Fruit fly (Drosophila melanogaster) whole organism, adult: ENCODE measurements around the gene CG11151.

Experiments used
- CG12768 ChIP-seq: fragments of 200-800 bp; sonication (Bioruptor generic); optimal IDR thresholded peaks from 2 replicates; lab custom pipeline; 2017; ENCODE audit warnings: missing biosample characterization, missing genetic modification characterization, mild to moderate bottlenecking, moderate library complexity, missing genetic modification reagents
- CG7045 ChIP-seq: fragments of 200-800 bp; sonication (Bioruptor generic); optimal IDR thresholded peaks from 2 replicates; lab custom pipeline; 2017; ENCODE audit warnings: missing biosample characterization, mild to moderate bottlenecking, missing genetic modification characterization
- Clk ChIP-seq: fragments of 200-800 bp; sonication (Bioruptor generic); optimal IDR thresholded peaks from 2 replicates; lab custom pipeline; 2017; ENCODE audit warnings: missing biosample characterization, missing genetic modification characterization
- Crg-1 ChIP-seq: fragments of 200-800 bp; sonication (Bioruptor generic); optimal IDR thresholded peaks from 2 replicates; lab custom pipeline; 2016; ENCODE audit warnings: missing biosample characterization, missing genetic modification characterization
- cic ChIP-seq: fragments of 200-800 bp; sonication (Bioruptor generic); optimal IDR thresholded peaks from 2 replicates; lab custom pipeline; 2017; ENCODE audit warnings: missing biosample characterization, mild to moderate bottlenecking, missing genetic modification characterization, moderate library complexity
- kay ChIP-seq: fragments of 200-800 bp; sonication (Bioruptor generic); peaks from one replicate; lab custom pipeline; 2016; ENCODE audit warnings: missing biosample characterization, missing genetic modification characterization, borderline replicate concordance
- ovo ChIP-seq: fragments of 200-800 bp; sonication (Bioruptor generic); optimal IDR thresholded peaks from 2 replicates; lab custom pipeline; 2016; ENCODE audit warnings: missing biosample characterization, missing genetic modification characterization
- tj ChIP-seq: fragments of 200-800 bp; sonication (Bioruptor generic); optimal IDR thresholded peaks from 3 replicates; lab custom pipeline; 2017; ENCODE audit warnings: missing biosample characterization, mild to moderate bottlenecking, missing genetic modification characterization, moderate library complexity
- toe ChIP-seq: fragments of 200-800 bp; sonication (Bioruptor generic); optimal IDR thresholded peaks from 2 replicates; lab custom pipeline; 2016; ENCODE audit warnings: missing biosample characterization, missing genetic modification characterization

DNA sequence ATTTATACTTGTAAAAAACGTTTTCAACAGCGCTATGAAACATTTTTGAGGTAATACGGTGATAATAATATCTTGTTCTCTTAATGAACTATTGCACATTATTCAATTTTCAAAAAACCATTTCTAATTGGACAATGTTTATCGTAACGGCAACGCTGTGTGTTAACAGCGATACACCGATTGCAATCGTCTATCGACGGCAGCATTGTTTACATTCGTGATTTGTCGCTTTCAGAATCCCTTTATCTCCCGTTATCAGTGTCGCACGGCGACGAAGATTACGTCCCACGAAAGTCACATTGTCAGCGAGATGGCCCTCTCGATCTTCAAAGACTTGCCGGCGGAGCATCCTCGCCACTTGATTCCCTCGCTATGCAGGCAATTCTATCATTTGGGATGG is 1.6 kb upstream of the CG11151 start, which contains the start of gene CG11134:
- no peak for TF ChIP-seq ovo (GFP tag; lab: Kevin White, UChicago)
- no peak for TF ChIP-seq Crg-1 (GFP tag; lab: Kevin White, UChicago)
- no peak for TF ChIP-seq kay
- no peak for TF ChIP-seq CG7045 (GFP tag; lab: Kevin White, UChicago)
- no peak for TF ChIP-seq CG12768 (GFP tag; lab: Kevin White, UChicago)
- no peak for TF ChIP-seq Clk (GFP tag; lab: Kevin White, UChicago)
- TF ChIP-seq cic (GFP tag; lab: Kevin White, UChicago) = peak; percentile 5
- TF ChIP-seq toe (GFP tag; lab: Kevin White, UChicago) = no peak
- no peak for TF ChIP-seq tj (GFP tag; lab: Kevin White, UChicago)
